Worm (Caenorhabditis elegans): Measurements from ENCODE around the gene F16G10.2.

- TF ChIP-seq nhr-11 (tag; optimal IDR thresholded peaks at IDR 0.05) (no peak), nhr-23 (tag; optimal IDR thresholded peaks at IDR 0.05) (no peak), elt-3 (tag; optimal IDR thresholded peaks at IDR 0.05) (no peak), R02D3.7 (tag; optimal IDR thresholded peaks at IDR 0.05) (no peak), zag-1 (tag; optimal IDR thresholded peaks at IDR 0.05) (no peak), sem-4 (tag; optimal IDR thresholded peaks at IDR 0.05) (no peak), nhr-10 (tag; optimal IDR thresholded peaks at IDR 0.05) (no peak), alr-1 (tag; optimal IDR thresholded peaks at IDR 0.05) (no peak), ztf-4 (tag; optimal IDR thresholded peaks at IDR 0.05) (no peak), ama-1 (optimal IDR thresholded peaks at IDR 0.05) (no peak)
Measured at ce11 chrII:2421185-2421584, 46.1 kb downstream of the F16G10.2 start.
